Fruit fly (Drosophila melanogaster) whole organism, embryonic: ENCODE results near the gene Tsp96F.

ENCODE experiments used
- Awh ChIP-seq: fragments of 200-800 bp; sonication (Bioruptor generic); IDR thresholded peaks from 2 replicates; pipeline ENCODE4, ENCODE4 v1.3.6; 2022; ENCODE audit warnings: missing biosample characterization, missing genetic modification characterization
- CG10654 ChIP-seq: fragments of 200-800 bp; sonication (Bioruptor generic); optimal IDR thresholded peaks from 2 replicates; lab custom pipeline; 2016; ENCODE audit warnings: missing biosample characterization, missing genetic modification characterization
- CG10979 ChIP-seq: fragments of 200-800 bp; sonication (Bioruptor generic); optimal IDR thresholded peaks from 2 replicates; lab custom pipeline; 2018; ENCODE audit warnings: missing biosample characterization, mild to moderate bottlenecking, missing genetic modification characterization, moderate library complexity
- CG11247 ChIP-seq: fragments of 200-800 bp; sonication (Bioruptor generic); IDR thresholded peaks from 2 replicates; pipeline ENCODE4 v1.3.6; 2022; ENCODE audit warnings: missing biosample characterization, missing genetic modification characterization
- CG16813 ChIP-seq: fragments of 200-800 bp; sonication (Bioruptor generic); IDR thresholded peaks from 3 replicates; pipeline ENCODE4 v1.3.6; 2022; ENCODE audit warnings: missing biosample characterization, missing genetic modification characterization; ENCODE audit not compliant: partially characterized antibody
- CG16863 ChIP-seq: fragments of 200-800 bp; sonication (Bioruptor generic); optimal IDR thresholded peaks from 3 replicates; lab custom pipeline; 2016; ENCODE audit warnings: missing biosample characterization, missing genetic modification characterization
- CG17829 ChIP-seq: fragments of 200-800 bp; optimal IDR thresholded peaks from 2 replicates; lab custom pipeline; 2019; ENCODE audit warnings: missing biosample characterization, mild to moderate bottlenecking, missing genetic modification characterization, moderate library complexity
- CG2712 ChIP-seq: fragments of 200-800 bp; optimal IDR thresholded peaks from 3 replicates; lab custom pipeline; 2019; ENCODE audit warnings: missing biosample characterization, mild to moderate bottlenecking, missing genetic modification characterization, moderate library complexity
- CG31365 ChIP-seq: fragments of 200-800 bp; sonication (Bioruptor generic); optimal IDR thresholded peaks from 2 replicates; lab custom pipeline; 2018; ENCODE audit warnings: missing biosample characterization, mild to moderate bottlenecking, missing genetic modification characterization
- CG31441 ChIP-seq: fragments of 200-800 bp; sonication (Bioruptor generic); IDR thresholded peaks from 2 replicates; pipeline ENCODE4 v1.3.6; 2022; ENCODE audit warnings: missing biosample characterization, missing genetic modification characterization
- CG34422 ChIP-seq: fragments of 200-800 bp; sonication (Bioruptor generic); IDR thresholded peaks from 3 replicates; pipeline ENCODE4 v1.3.6; 2022; ENCODE audit warnings: missing biosample characterization, missing genetic modification characterization
- CG42726 ChIP-seq: fragments of 200-800 bp; sonication (Bioruptor generic); IDR thresholded peaks from 2 replicates; pipeline ENCODE4 v1.3.6; 2022; ENCODE audit warnings: missing biosample characterization, missing genetic modification characterization; ENCODE audit not compliant: partially characterized antibody
- CG4424 ChIP-seq: fragments of 200-800 bp; sonication (Bioruptor generic); optimal IDR thresholded peaks from 3 replicates; lab custom pipeline; 2016; ENCODE audit warnings: missing biosample characterization, missing genetic modification characterization
- CG6813 ChIP-seq: fragments of 200-800 bp; sonication (Bioruptor generic); optimal IDR thresholded peaks from 2 replicates; lab custom pipeline; 2017; ENCODE audit warnings: missing biosample characterization, missing genetic modification characterization, mild to moderate bottlenecking, moderate library complexity, missing genetic modification reagents
- CG8359 ChIP-seq: fragments of 200-800 bp; sonication (Bioruptor generic); optimal IDR thresholded peaks from 2 replicates; lab custom pipeline; 2017; ENCODE audit warnings: missing biosample characterization, mild to moderate bottlenecking, missing genetic modification characterization, borderline replicate concordance
- CG9437 ChIP-seq: fragments of 200-800 bp; sonication (Bioruptor generic); optimal IDR thresholded peaks from 2 replicates; lab custom pipeline; 2018; ENCODE audit warnings: missing biosample characterization, mild to moderate bottlenecking, missing genetic modification characterization
- CG9817 ChIP-seq: fragments of 200-800 bp; sonication (Bioruptor generic); optimal IDR thresholded peaks from 2 replicates; lab custom pipeline; 2018; ENCODE audit warnings: missing biosample characterization, mild to moderate bottlenecking, missing genetic modification characterization, moderate library complexity
- CrebB ChIP-seq: fragments of 200-800 bp; sonication (Bioruptor generic); optimal IDR thresholded peaks from 3 replicates; lab custom pipeline; 2018; ENCODE audit warnings: missing biosample characterization, mild to moderate bottlenecking, missing genetic modification characterization
- Dip3 ChIP-seq: fragments of 200-800 bp; sonication (Bioruptor generic); optimal IDR thresholded peaks from 3 replicates; lab custom pipeline; 2016; ENCODE audit warnings: missing biosample characterization, missing genetic modification characterization
- Dll ChIP-seq: fragments of 200-800 bp; sonication (Bioruptor generic); IDR thresholded peaks from 4 replicates; pipeline ENCODE4 v1.3.6; 2022; ENCODE audit warnings: missing biosample characterization, missing genetic modification characterization; ENCODE audit not compliant: partially characterized antibody
- Ets65A ChIP-seq: fragments of 200-800 bp; sonication (Bioruptor generic); peaks from one replicate; lab custom pipeline; 2016; ENCODE audit warnings: missing biosample characterization, missing genetic modification characterization
- HLHmδ ChIP-seq: fragments of 200-800 bp; sonication (Bioruptor generic); optimal IDR thresholded peaks from 2 replicates; lab custom pipeline; 2018; ENCODE audit warnings: missing biosample characterization, mild to moderate bottlenecking, missing genetic modification characterization, moderate library complexity
- Hr51 ChIP-seq, 2 experiments: fragments of 200-800 bp; sonication (Bioruptor generic); optimal IDR thresholded peaks; 2 replicates in 1 of 2; 3 replicates in 1 of 2; lab custom pipeline; 2016 to 2018; ENCODE audit warnings: missing biosample characterization in 2 of 2, missing genetic modification characterization in 2 of 2, mild to moderate bottlenecking in 1 of 2, moderate library complexity in 1 of 2
- Hsf ChIP-seq: fragments of 200-800 bp; sonication (Bioruptor generic); optimal IDR thresholded peaks from 3 replicates; lab custom pipeline; 2016; ENCODE audit warnings: missing biosample characterization, missing genetic modification characterization
- Sin3A ChIP-seq: fragments of >200 bp; optimal IDR thresholded peaks from 2 replicates; lab custom pipeline; 2018
- YL-1 ChIP-seq: fragments of 200-800 bp; sonication (Bioruptor generic); optimal IDR thresholded peaks from 3 replicates; lab custom pipeline; 2017; ENCODE audit warnings: missing biosample characterization, mild to moderate bottlenecking, missing genetic modification characterization
- abd-A ChIP-seq: fragments of 200-800 bp; sonication (Bioruptor generic); optimal IDR thresholded peaks from 3 replicates; lab custom pipeline; 2019; ENCODE audit warnings: missing biosample characterization, mild to moderate bottlenecking, missing genetic modification characterization, moderate library complexity
- ase ChIP-seq: fragments of 200-800 bp; sonication (Bioruptor generic); IDR thresholded peaks from 3 replicates; pipeline ENCODE4 v1.3.6; 2022; ENCODE audit warnings: missing biosample characterization, missing genetic modification characterization
- az2 ChIP-seq: fragments of 200-800 bp; sonication (Bioruptor generic); optimal IDR thresholded peaks from 3 replicates; lab custom pipeline; 2016; ENCODE audit warnings: missing biosample characterization, missing genetic modification characterization
- cato ChIP-seq: fragments of 200-800 bp; sonication (Bioruptor generic); optimal IDR thresholded peaks from 2 replicates; lab custom pipeline; 2016; ENCODE audit warnings: missing biosample characterization, missing genetic modification characterization, borderline replicate concordance
- crc ChIP-seq: fragments of 200-800 bp; sonication (Bioruptor generic); optimal IDR thresholded peaks from 2 replicates; lab custom pipeline; 2016; ENCODE audit warnings: missing biosample characterization, missing genetic modification characterization
- crp ChIP-seq, 2 experiments: fragments of 200-800 bp; sonication (Bioruptor generic); optimal IDR thresholded peaks; 2 replicates in 1 of 2; 3 replicates in 1 of 2; lab custom pipeline; 2017; ENCODE audit warnings: missing biosample characterization in 2 of 2, missing genetic modification characterization in 2 of 2, mild to moderate bottlenecking in 1 of 2, moderate library complexity in 1 of 2
- dan ChIP-seq: fragments of 200-800 bp; sonication (Bioruptor generic); IDR thresholded peaks from 2 replicates; pipeline ENCODE4 v1.3.6; 2022; ENCODE audit warnings: missing biosample characterization, missing genetic modification characterization
- dpn ChIP-seq, 2 experiments: fragments of 200-800 bp; sonication (Bioruptor generic); optimal IDR thresholded peaks; 3 replicates each; lab custom pipeline; 2016; ENCODE audit warnings: missing biosample characterization in 2 of 2, missing genetic modification characterization in 2 of 2
- en ChIP-seq: fragments of 200-800 bp; sonication (Bioruptor generic); optimal IDR thresholded peaks from 2 replicates; lab custom pipeline; 2016; ENCODE audit warnings: missing biosample characterization, missing genetic modification characterization
- fd96Cb ChIP-seq: fragments of 200-800 bp; sonication (Bioruptor generic); optimal IDR thresholded peaks from 2 replicates; lab custom pipeline; 2018; ENCODE audit warnings: missing biosample characterization, mild to moderate bottlenecking, missing genetic modification characterization, moderate library complexity
- grau ChIP-seq: fragments of 200-800 bp; optimal IDR thresholded peaks from 3 replicates; lab custom pipeline; 2019; ENCODE audit warnings: missing biosample characterization, mild to moderate bottlenecking, missing genetic modification characterization, moderate library complexity
- insv ChIP-seq, 2 experiments: fragments of 200-800 bp; sonication (Bioruptor generic); optimal IDR thresholded peaks; 3 replicates each; lab custom pipeline; 2016 to 2018; ENCODE audit warnings: missing biosample characterization in 2 of 2, missing genetic modification characterization in 2 of 2
- lmd ChIP-seq: fragments of 200-800 bp; sonication (Bioruptor generic); IDR thresholded peaks from 2 replicates; pipeline ENCODE4 v1.3.6; 2022; ENCODE audit warnings: missing biosample characterization, missing genetic modification characterization
- pho ChIP-seq: fragments of 200-800 bp; sonication (Bioruptor generic); optimal IDR thresholded peaks from 2 replicates; lab custom pipeline; 2016; ENCODE audit warnings: missing biosample characterization, missing genetic modification characterization
- prd ChIP-seq, 3 experiments: fragments of >200 bp in 2 of 3; fragments of 200-800 bp in 1 of 3; sonication (Bioruptor generic) in 1 of 3; optimal IDR thresholded peaks in 2 of 3; IDR thresholded peaks in 1 of 3; 2 replicates in 2 of 3; 3 replicates in 1 of 3; pipeline versions ENCODE4 v1.3.6 to Lab custom; 2017 to 2022; ENCODE audit warnings: missing biosample characterization in 1 of 3, missing genetic modification characterization in 1 of 3
- slbo ChIP-seq: fragments of 200-800 bp; sonication (Bioruptor generic); IDR thresholded peaks from 2 replicates; pipeline ENCODE4 v1.3.6; 2022; ENCODE audit warnings: missing biosample characterization, missing genetic modification characterization
- sna ChIP-seq: fragments of 200-800 bp; sonication (Bioruptor generic); IDR thresholded peaks from 2 replicates; pipeline ENCODE4 v1.3.6; 2022; ENCODE audit warnings: missing biosample characterization, missing genetic modification characterization; ENCODE audit not compliant: partially characterized antibody
- tgo ChIP-seq: fragments of 200-800 bp; sonication (Bioruptor generic); IDR thresholded peaks from 3 replicates; pipeline ENCODE4 v1.3.6; 2022; ENCODE audit warnings: missing biosample characterization, missing genetic modification characterization
- trh ChIP-seq: fragments of 200-800 bp; sonication (Bioruptor generic); optimal IDR thresholded peaks from 2 replicates; lab custom pipeline; 2016; ENCODE audit warnings: missing biosample characterization, missing genetic modification characterization
- wor ChIP-seq: fragments of 200-800 bp; sonication (Bioruptor generic); IDR thresholded peaks from 2 replicates; pipeline ENCODE4 v1.3.6; 2022; ENCODE audit warnings: missing biosample characterization, missing genetic modification characterization
- zf30C ChIP-seq: fragments of 200-800 bp; sonication (Bioruptor generic); optimal IDR thresholded peaks from 3 replicates; lab custom pipeline; 2018; ENCODE audit warnings: missing biosample characterization, mild to moderate bottlenecking, missing genetic modification characterization
- zfh2 ChIP-seq: fragments of 200-800 bp; sonication (Bioruptor generic); optimal IDR thresholded peaks from 2 replicates; lab custom pipeline; 2016; ENCODE audit warnings: missing biosample characterization, missing genetic modification characterization

Gene Tsp96F

DNA sequence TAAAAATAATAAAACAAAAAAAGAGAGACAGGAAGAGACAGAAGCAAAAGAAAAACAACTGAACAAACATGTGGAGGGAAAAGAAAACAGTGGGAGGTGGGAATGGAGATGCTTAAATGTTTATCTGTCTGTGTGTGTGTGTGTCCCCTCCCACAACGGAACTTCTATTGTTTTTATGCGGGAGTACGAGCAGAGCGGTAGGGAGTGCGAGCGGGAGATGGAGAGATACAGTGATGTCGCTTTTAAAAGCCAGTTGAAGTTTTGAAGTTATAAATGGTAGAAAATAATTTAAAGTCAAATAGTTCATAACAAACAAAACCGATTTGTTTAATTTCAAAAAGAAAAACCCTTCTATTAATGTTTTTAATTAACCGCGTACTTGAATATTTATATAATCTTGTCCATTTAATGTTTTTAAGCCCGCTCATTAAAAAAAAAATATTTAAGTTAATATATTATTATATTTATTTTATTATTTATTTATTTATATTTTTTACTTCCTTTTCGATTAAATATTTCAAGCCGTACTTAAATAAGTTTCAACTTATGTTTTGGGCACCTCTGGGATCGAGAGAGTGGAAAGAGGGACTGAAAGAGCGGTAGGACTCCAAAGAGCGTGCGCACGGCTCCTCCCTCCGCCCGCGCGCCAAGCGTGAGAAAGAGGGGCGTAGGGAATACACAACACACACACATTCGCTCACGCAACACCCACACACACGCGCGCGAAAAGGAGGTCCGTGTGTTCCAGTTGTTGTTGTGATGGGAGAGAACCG is 843 bp downstream of the Tsp96F start (continued):
- TF ChIP-seq az2, result peak; percentile 3
- TF ChIP-seq CG31441 (GFP tag; lab: Robert Waterston, UW), result peak; percentile 64; the same call in 1 of the 2 replicates
- TF ChIP-seq CG31365 (tag; lab: Kevin White, UChicago), result no peak
- TF ChIP-seq CG9817 (tag; lab: Kevin White, UChicago), result peak; percentile 24
- TF ChIP-seq wor (GFP tag; lab: Robert Waterston, UW), result 0 out of 2 replicates have a peak, but pooled peaks have one; percentile 17
- no peak for TF ChIP-seq CG42726 (GFP tag; lab: Robert Waterston, UW)
- TF ChIP-seq ase (GFP tag; lab: Robert Waterston, UW), result no peak
- peak; percentile 45; the same call in 1 of the 2 replicates for TF ChIP-seq Awh
- 0 out of 3 replicates have a peak, but pooled peaks have one; percentile 36 for TF ChIP-seq tgo (GFP tag; lab: Robert Waterston, UW)
- TF ChIP-seq Dip3, result no peak
- peak; percentile 44 for TF ChIP-seq CG6813 (GFP tag; lab: Kevin White, UChicago)
- TF ChIP-seq lmd, result no peak; the same call in 1 of the 2 replicates
- TF ChIP-seq fd96Cb (tag; lab: Kevin White, UChicago), result peak; percentile 49
- TF ChIP-seq CG2712 (tag; lab: Kevin White, UChicago), result peak; percentile 75
- peak; percentile 74 for TF ChIP-seq abd-A
- peak; percentile 47 for TF ChIP-seq CG9437 (GFP tag; lab: Kevin White, UChicago)
- peak; percentile 31 for TF ChIP-seq CG10654 (GFP tag; lab: Kevin White, UChicago)
- TF ChIP-seq Sin3A (lab: Kevin White, UChicago), result no peak
- TF ChIP-seq grau (tag; lab: Kevin White, UChicago), result peak; percentile 76
- no peak for TF ChIP-seq CG11247 (GFP tag; lab: Robert Waterston, UW)
- TF ChIP-seq slbo (GFP tag; lab: Robert Waterston, UW), result peak; percentile 59
- peak; percentile 1 for TF ChIP-seq CG8359 (GFP tag; lab: Kevin White, UChicago)
- peak; percentile 70 for TF ChIP-seq CG10979 (tag; lab: Kevin White, UChicago)
- TF ChIP-seq prd (optimal IDR thresholded peaks at IDR 0.05; lab: Kevin White, UChicago), result no peak
- peak; percentile 49; the same call in 1 of the 3 replicates for TF ChIP-seq prd (GFP tag; IDR thresholded peaks at IDR 0.05; lab: Robert Waterston, UW)

DNA sequence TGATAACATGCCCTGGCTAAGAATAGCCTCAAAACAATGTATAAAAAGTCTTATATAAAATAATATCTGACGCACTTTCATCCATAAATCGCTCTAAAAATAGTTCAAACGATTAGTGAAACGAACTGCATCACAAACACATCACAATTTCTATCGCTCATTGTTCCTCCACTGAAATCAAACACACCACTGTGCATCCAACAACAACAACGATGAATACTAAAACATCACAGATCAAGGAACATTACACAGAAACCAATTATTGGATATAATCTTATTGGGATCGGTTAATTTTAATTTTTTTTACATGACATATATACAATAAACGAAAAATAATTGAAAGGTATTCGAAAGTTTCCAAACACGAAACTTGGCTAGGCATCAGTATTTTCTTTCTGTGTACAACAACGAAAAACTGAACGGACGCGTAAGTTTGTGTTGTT is 1.9 kb downstream of the Tsp96F start:
- TF ChIP-seq CG4424 (GFP tag; lab: Kevin White, UChicago) (peak; percentile 80), Dll (GFP tag; lab: Robert Waterston, UW) (no peak), Hsf (GFP tag; lab: Kevin White, UChicago) (peak; percentile 73), trh (GFP tag; lab: Kevin White, UChicago) (peak; percentile 13), zf30C (peak; percentile 56), crp (GFP tag; optimal IDR thresholded peaks at IDR 0.05; lab: Kevin White, UChicago) (no peak), CG16813 (GFP tag; lab: Robert Waterston, UW) (no peak), en (GFP tag; lab: Kevin White, UChicago) (no peak), insv (GFP tag; optimal IDR thresholded peaks at IDR 0.05; lab: Kevin White, UChicago) (no peak), Ets65A (GFP tag; lab: Kevin White, UChicago) (peak; percentile 96), cato (GFP tag; lab: Kevin White, UChicago) (peak; percentile 66), HLHmδ (no peak), CG16863 (GFP tag; lab: Kevin White, UChicago) (peak; percentile 63), dpn (GFP tag; optimal IDR thresholded peaks at IDR 0.05; lab: Kevin White, UChicago) (peak; percentile 75 to 83), CG17829 (peak; percentile 86), pho (GFP tag; lab: Kevin White, UChicago) (peak; percentile 74), crc (GFP tag; lab: Kevin White, UChicago) (peak; percentile 61), sna (GFP tag; lab: Robert Waterston, UW) (no peak), YL-1 (GFP tag; lab: Kevin White, UChicago) (peak; percentile 1), zfh2 (peak; percentile 48), CG34422 (GFP tag; lab: Robert Waterston, UW) (no peak; the same call in 2 of the 3 replicates), dan (GFP tag; lab: Robert Waterston, UW) (no peak), CrebB (peak; percentile 58), Hr51 (GFP tag; optimal IDR thresholded peaks at IDR 0.05; lab: Kevin White, UChicago) (peak; percentile 45 to 83)
